Worm (Caenorhabditis elegans) whole organism, L2 larva: ENCODE data around the gene cutl-5.

ENCODE experiments used
- ZK546.5 ChIP-seq: sonication (generic microtip); optimal IDR thresholded peaks from 2 replicates; lab custom pipeline; 2017; ENCODE audit warnings: missing biosample characterization, missing genetic modification characterization
- ama-1 ChIP-seq: fragments of 150-350 bp; optimal IDR thresholded peaks from 2 replicates; lab custom pipeline; 2018; ENCODE audit warnings: inconsistent platforms
- fos-1 ChIP-seq: fragments of 150-350 bp; optimal IDR thresholded peaks from 2 replicates; lab custom pipeline; 2014; ENCODE audit warnings: missing biosample characterization, missing genetic modification characterization
- gmeb-1 ChIP-seq: fragments of 150-350 bp; optimal IDR thresholded peaks from 2 replicates; lab custom pipeline; 2014; ENCODE audit warnings: missing biosample characterization, missing genetic modification characterization
- nhr-23 ChIP-seq: fragments of 150-350 bp; optimal IDR thresholded peaks from 2 replicates; lab custom pipeline; 2014; ENCODE audit warnings: missing biosample characterization, missing genetic modification reagents, missing genetic modification characterization
- nhr-25 ChIP-seq: fragments of 150-350 bp; sonication (generic microtip); optimal IDR thresholded peaks from 3 replicates; lab custom pipeline; 2014; ENCODE audit warnings: missing biosample characterization, missing genetic modification characterization
- nhr-77 ChIP-seq: fragments of 150-350 bp; optimal IDR thresholded peaks from 2 replicates; lab custom pipeline; 2014; ENCODE audit warnings: missing biosample characterization, missing genetic modification characterization
- peb-1 ChIP-seq: fragments of 150-350 bp; optimal IDR thresholded peaks from 2 replicates; lab custom pipeline; 2014; ENCODE audit warnings: missing biosample characterization, missing genetic modification characterization
- skn-1 ChIP-seq: sonication (generic microtip); optimal IDR thresholded peaks from 2 replicates; lab custom pipeline; 2017; ENCODE audit warnings: missing biosample characterization, missing genetic modification characterization
- ztf-11 ChIP-seq: sonication (generic microtip); optimal IDR thresholded peaks from 2 replicates; lab custom pipeline; 2017; ENCODE audit warnings: missing biosample characterization, missing genetic modification characterization

ce11 chrII:7119525-7119924 lies 3.8 kb upstream of the cutl-5 start:
- TF ChIP-seq fos-1 (tag; lab: Kevin White, UChicago) = no peak
- TF ChIP-seq ZK546.5 = no peak
- no peak for TF ChIP-seq nhr-23 (tag; lab: Kevin White, UChicago)
- TF ChIP-seq peb-1 (tag; lab: Kevin White, UChicago) = no peak
- no peak for TF ChIP-seq nhr-77 (tag; lab: Kevin White, UChicago)
- no peak for TF ChIP-seq gmeb-1 (tag; lab: Kevin White, UChicago)
- TF ChIP-seq nhr-25 (tag; lab: Kevin White, UChicago) = no peak
- no peak for TF ChIP-seq ama-1
- no peak for TF ChIP-seq ztf-11 (tag; lab: Kevin White, UChicago)
- no peak for TF ChIP-seq skn-1 (tag; lab: Kevin White, UChicago)
